Worm (Caenorhabditis elegans): ENCODE measurements around the gene col-87.

ce11 chrII:14100963-14101362, 6.5 kb upstream of the col-87 start, which contains the start of gene bkip-1:
- TF ChIP-seq ztf-29 (GFP tag; IDR thresholded peaks at IDR 0.05) (no peak), flt-1 (GFP tag; IDR thresholded peaks at IDR 0.05) (no peak), ref-1 (GFP tag; conservative IDR thresholded peaks at IDR 0.05) (no peak), ztf-23 (GFP tag; IDR thresholded peaks at IDR 0.05) (no peak), tab-1 (GFP tag; IDR thresholded peaks at IDR 0.05) (no peak), med-1 (GFP tag; optimal IDR thresholded peaks at IDR 0.05; ENCODE audit: insufficient read depth) (no peak), T22C8.4 (GFP tag; IDR thresholded peaks at IDR 0.05) (no peak)
